Worm (Caenorhabditis elegans): ENCODE measurements around the gene F48B9.1.

DNA sequence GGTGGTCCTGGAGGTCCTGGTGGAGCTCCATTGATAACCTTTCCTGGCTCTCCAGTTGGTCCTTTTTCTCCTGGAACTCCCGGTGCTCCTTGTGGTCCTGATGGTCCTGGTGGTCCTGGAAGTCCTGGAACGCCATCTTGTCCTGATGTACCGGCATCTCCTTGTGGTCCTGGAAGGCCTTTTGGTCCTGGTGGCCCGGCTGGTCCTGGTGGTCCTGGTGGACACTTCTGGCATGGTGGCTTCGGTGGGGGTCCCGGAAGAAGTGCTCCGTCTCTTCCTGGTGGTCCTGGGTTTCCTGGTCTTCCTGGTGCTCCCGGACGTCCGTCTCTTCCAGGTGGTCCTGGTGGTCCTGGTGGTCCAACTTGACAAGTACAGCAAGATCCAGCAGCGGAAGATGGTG lies 35.8 kb upstream of the F48B9.1 start:
- TF ChIP-seq elt-3 (tag; optimal IDR thresholded peaks at IDR 0.05) (no peak), nhr-25 (tag; optimal IDR thresholded peaks at IDR 0.05) (no peak), ceh-28 (tag; optimal IDR thresholded peaks at IDR 0.05) (no peak)
